Fruit fly (Drosophila melanogaster) whole organism, prepupa: ENCODE results near the gene CG5321.

Source experiments
- Blimp-1 ChIP-seq: fragments of 200-800 bp; sonication (Bioruptor generic); optimal IDR thresholded peaks from 3 replicates; lab custom pipeline; 2017; ENCODE audit warnings: missing biosample characterization, missing genetic modification characterization, mild to moderate bottlenecking, moderate library complexity, missing genetic modification reagents
- CG10631 ChIP-seq: fragments of 200-800 bp; sonication (Bioruptor generic); optimal IDR thresholded peaks from 2 replicates; lab custom pipeline; 2016; ENCODE audit warnings: missing biosample characterization, missing genetic modification characterization
- CG10669 ChIP-seq: fragments of 200-800 bp; sonication (Bioruptor generic); optimal IDR thresholded peaks from 3 replicates; lab custom pipeline; 2018; ENCODE audit warnings: missing biosample characterization, mild to moderate bottlenecking, missing genetic modification characterization, moderate library complexity
- CG11762 ChIP-seq: fragments of 200-800 bp; sonication (Bioruptor generic); optimal IDR thresholded peaks from 3 replicates; lab custom pipeline; 2016; ENCODE audit warnings: missing biosample characterization, missing genetic modification characterization; ENCODE audit not compliant: insufficient read depth
- CG1621 ChIP-seq: fragments of 200-800 bp; sonication (Bioruptor generic); optimal IDR thresholded peaks from 3 replicates; lab custom pipeline; 2018; ENCODE audit warnings: missing biosample characterization, mild to moderate bottlenecking, missing genetic modification characterization
- CG16779 ChIP-seq: fragments of 200-800 bp; sonication (Bioruptor generic); optimal IDR thresholded peaks from 3 replicates; lab custom pipeline; 2017; ENCODE audit warnings: missing biosample characterization, mild to moderate bottlenecking, missing genetic modification characterization
- CG3032 ChIP-seq: fragments of 200-800 bp; optimal IDR thresholded peaks from 2 replicates; lab custom pipeline; 2019; ENCODE audit warnings: missing biosample characterization, mild to moderate bottlenecking, missing genetic modification characterization, moderate library complexity
- CG31627 ChIP-seq: fragments of 200-800 bp; sonication (Bioruptor generic); optimal IDR thresholded peaks from 3 replicates; lab custom pipeline; 2016; ENCODE audit warnings: missing biosample characterization, missing genetic modification characterization
- CG32006 ChIP-seq: fragments of 200-800 bp; sonication (Bioruptor generic); optimal IDR thresholded peaks from 3 replicates; lab custom pipeline; 2017; ENCODE audit warnings: missing biosample characterization, mild to moderate bottlenecking, missing genetic modification characterization
- CG34406 ChIP-seq: fragments of 200-800 bp; sonication (Bioruptor generic); optimal IDR thresholded peaks from 3 replicates; lab custom pipeline; 2016; ENCODE audit warnings: missing biosample characterization, missing genetic modification characterization
- CG3919 ChIP-seq: fragments of 200-800 bp; sonication (Bioruptor generic); optimal IDR thresholded peaks from 3 replicates; lab custom pipeline; 2016; ENCODE audit warnings: missing biosample characterization, missing genetic modification characterization
- CG4318 ChIP-seq: fragments of 200-800 bp; sonication (Bioruptor generic); optimal IDR thresholded peaks from 3 replicates; lab custom pipeline; 2017; ENCODE audit warnings: missing biosample characterization, mild to moderate bottlenecking, missing genetic modification characterization
- CG6163 ChIP-seq: fragments of 200-800 bp; sonication (Bioruptor generic); IDR thresholded peaks from 3 replicates; pipeline ENCODE4 v1.3.6; 2022; ENCODE audit warnings: missing biosample characterization, missing genetic modification characterization
- CG6276 ChIP-seq: fragments of 200-800 bp; sonication (Bioruptor generic); optimal IDR thresholded peaks from 2 replicates; lab custom pipeline; 2017; ENCODE audit warnings: missing biosample characterization, mild to moderate bottlenecking, missing genetic modification characterization
- CG6792 ChIP-seq: fragments of 200-800 bp; sonication (Bioruptor generic); optimal IDR thresholded peaks from 3 replicates; lab custom pipeline; 2016; ENCODE audit warnings: missing biosample characterization, missing genetic modification characterization
- CG6854 ChIP-seq: fragments of 200-800 bp; sonication (Bioruptor generic); optimal IDR thresholded peaks from 2 replicates; lab custom pipeline; 2017; ENCODE audit warnings: missing biosample characterization, mild to moderate bottlenecking, missing genetic modification characterization
- CG7368 ChIP-seq: fragments of 200-800 bp; sonication (Bioruptor generic); optimal IDR thresholded peaks from 3 replicates; lab custom pipeline; 2016; ENCODE audit warnings: missing biosample characterization, missing genetic modification characterization
- CG8319 ChIP-seq: fragments of 200-800 bp; sonication (Bioruptor generic); optimal IDR thresholded peaks from 3 replicates; lab custom pipeline; 2016; ENCODE audit warnings: missing biosample characterization, missing genetic modification characterization
- CG8632 ChIP-seq: fragments of 200-800 bp; sonication (Bioruptor generic); optimal IDR thresholded peaks from 3 replicates; lab custom pipeline; 2016; ENCODE audit warnings: missing biosample characterization, missing genetic modification characterization
- Eip75B ChIP-seq: fragments of 200-800 bp; sonication (Bioruptor generic); optimal IDR thresholded peaks from 3 replicates; lab custom pipeline; 2016; ENCODE audit warnings: missing biosample characterization, missing genetic modification characterization
- Eip78C ChIP-seq: fragments of 200-800 bp; sonication (Bioruptor generic); peaks from one replicate; lab custom pipeline; 2016; ENCODE audit warnings: missing biosample characterization, missing genetic modification characterization
- Eip93F ChIP-seq: fragments of 200-800 bp; sonication (Bioruptor generic); optimal IDR thresholded peaks from 2 replicates; lab custom pipeline; 2016; ENCODE audit warnings: missing biosample characterization, mild to moderate bottlenecking, missing genetic modification characterization
- Ets21C ChIP-seq: fragments of 200-800 bp; sonication (Bioruptor generic); optimal IDR thresholded peaks from 3 replicates; lab custom pipeline; 2016; ENCODE audit warnings: missing biosample characterization, missing genetic modification characterization
- Ets96B ChIP-seq: fragments of 200-800 bp; optimal IDR thresholded peaks from 2 replicates; lab custom pipeline; 2019; ENCODE audit warnings: missing biosample characterization, mild to moderate bottlenecking, missing genetic modification characterization, moderate library complexity
- Gug ChIP-seq: fragments of 200-800 bp; sonication (Bioruptor generic); IDR thresholded peaks from 2 replicates; pipeline ENCODE4 v1.3.6; 2022; ENCODE audit warnings: missing biosample characterization, missing genetic modification characterization
- Hr38 ChIP-seq: sonication (Bioruptor generic); optimal IDR thresholded peaks from 2 replicates; lab custom pipeline; 2016; ENCODE audit warnings: missing biosample characterization, missing genetic modification characterization
- Hr39 ChIP-seq: fragments of 200-800 bp; sonication (Bioruptor generic); optimal IDR thresholded peaks from 2 replicates; lab custom pipeline; 2016; ENCODE audit warnings: missing biosample characterization, missing genetic modification characterization
- Hr4 ChIP-seq: fragments of 200-800 bp; sonication (Bioruptor generic); optimal IDR thresholded peaks from 3 replicates; lab custom pipeline; 2016; ENCODE audit warnings: missing biosample characterization, missing genetic modification characterization
- OdsH ChIP-seq: fragments of 200-800 bp; sonication (Bioruptor generic); optimal IDR thresholded peaks from 3 replicates; lab custom pipeline; 2016; ENCODE audit warnings: missing biosample characterization, missing genetic modification characterization
- Smox ChIP-seq: fragments of 200-800 bp; sonication (Bioruptor generic); optimal IDR thresholded peaks from 3 replicates; lab custom pipeline; 2016; ENCODE audit warnings: missing biosample characterization, missing genetic modification characterization
- achi ChIP-seq: fragments of 200-800 bp; sonication (Bioruptor generic); optimal IDR thresholded peaks from 3 replicates; lab custom pipeline; 2016; ENCODE audit warnings: missing biosample characterization, missing genetic modification characterization
- acj6 ChIP-seq: fragments of 200-800 bp; sonication (Bioruptor generic); optimal IDR thresholded peaks from 3 replicates; lab custom pipeline; 2016; ENCODE audit warnings: missing biosample characterization, missing genetic modification characterization
- dac ChIP-seq: fragments of 200-800 bp; sonication (Bioruptor generic); optimal IDR thresholded peaks from 2 replicates; lab custom pipeline; 2017; ENCODE audit warnings: missing biosample characterization, mild to moderate bottlenecking, missing genetic modification characterization
- dsx ChIP-seq: fragments of 200-800 bp; optimal IDR thresholded peaks from 3 replicates; lab custom pipeline; 2019; ENCODE audit warnings: missing biosample characterization, mild to moderate bottlenecking, missing genetic modification characterization, moderate library complexity; ENCODE audit not compliant: poor library complexity, severe bottlenecking
- eg ChIP-seq: fragments of 200-800 bp; sonication (Bioruptor generic); IDR thresholded peaks from 3 replicates; pipeline ENCODE4 v1.3.6; 2022; ENCODE audit warnings: missing biosample characterization, missing genetic modification characterization
- fd59A ChIP-seq: fragments of 200-800 bp; sonication (Bioruptor generic); optimal IDR thresholded peaks from 2 replicates; lab custom pipeline; 2017; ENCODE audit warnings: missing biosample characterization, mild to moderate bottlenecking, missing genetic modification characterization, missing genetic modification reagents
- fd85E ChIP-seq: fragments of 200-800 bp; sonication (Bioruptor generic); optimal IDR thresholded peaks from 3 replicates; lab custom pipeline; 2016; ENCODE audit warnings: missing biosample characterization, missing genetic modification characterization
- lz ChIP-seq: fragments of 200-800 bp; sonication (Bioruptor generic); optimal IDR thresholded peaks from 3 replicates; lab custom pipeline; 2016; ENCODE audit warnings: missing biosample characterization, missing genetic modification characterization
- pdm3 ChIP-seq: fragments of 200-800 bp; sonication (Bioruptor generic); optimal IDR thresholded peaks from 3 replicates; lab custom pipeline; 2016; ENCODE audit warnings: missing biosample characterization, missing genetic modification characterization
- salr ChIP-seq, 2 experiments: fragments of 200-800 bp; sonication (Bioruptor generic); optimal IDR thresholded peaks; 3 replicates each; lab custom pipeline; 2016 to 2018; ENCODE audit warnings: missing biosample characterization in 2 of 2, missing genetic modification characterization in 2 of 2, mild to moderate bottlenecking in 1 of 2
- spab ChIP-seq: fragments of 200-800 bp; sonication (Bioruptor generic); optimal IDR thresholded peaks from 2 replicates; lab custom pipeline; 2017; ENCODE audit warnings: missing biosample characterization, mild to moderate bottlenecking, missing genetic modification characterization, missing genetic modification reagents
- ss ChIP-seq, 2 experiments: fragments of 200-800 bp; sonication (Bioruptor generic); optimal IDR thresholded peaks; 2 replicates in 1 of 2; 3 replicates in 1 of 2; lab custom pipeline; 2017 to 2018; ENCODE audit warnings: mild to moderate bottlenecking in 2 of 2, missing biosample characterization in 2 of 2, missing genetic modification characterization in 2 of 2, moderate library complexity in 1 of 2
- svp ChIP-seq: fragments of 200-800 bp; sonication (Bioruptor generic); peaks from one replicate; lab custom pipeline; 2016; ENCODE audit warnings: missing biosample characterization, missing genetic modification characterization
- vri ChIP-seq: fragments of 200-800 bp; sonication (Bioruptor generic); optimal IDR thresholded peaks from 3 replicates; lab custom pipeline; 2016; ENCODE audit warnings: missing biosample characterization, mild to moderate bottlenecking, missing genetic modification characterization

The CG5321 gene

dm6 chrX:14634696-14635095 lies 44.7 kb upstream of the CG5321 start:
- no peak for TF ChIP-seq CG7368 (GFP tag; lab: Kevin White, UChicago)
- no peak for TF ChIP-seq spab (GFP tag; lab: Kevin White, UChicago)
- peak; percentile 2 for TF ChIP-seq Eip78C

dm6 chrX:14649742-14650141 lies 29.6 kb upstream of the CG5321 start:
- TF ChIP-seq achi (GFP tag; lab: Kevin White, UChicago) (no peak), pdm3 (GFP tag; lab: Kevin White, UChicago) (no peak), fd85E (GFP tag; lab: Kevin White, UChicago) (no peak), lz (no peak), fd59A (GFP tag; lab: Kevin White, UChicago) (no peak), Eip93F (GFP tag; lab: Kevin White, UChicago) (no peak), Hr38 (GFP tag; lab: Kevin White, UChicago) (no peak), CG8632 (GFP tag; lab: Kevin White, UChicago) (no peak), dac (GFP tag; lab: Kevin White, UChicago) (no peak), CG6163 (GFP tag; lab: Robert Waterston, UW) (no peak), Hr39 (GFP tag; lab: Kevin White, UChicago) (no peak)

- TF ChIP-seq CG11762 (GFP tag; lab: Kevin White, UChicago) (no peak), ss (GFP tag; optimal IDR thresholded peaks at IDR 0.05; lab: Kevin White, UChicago) (peak in 1 of 2 experiments; percentile 11), CG10669 (GFP tag; lab: Kevin White, UChicago) (peak; percentile 99), CG8319 (GFP tag; lab: Kevin White, UChicago) (peak; percentile 94), Eip78C (peak; percentile 51), Hr39 (GFP tag; lab: Kevin White, UChicago) (no peak), dsx (GFP tag; lab: Kevin White, UChicago) (peak; percentile 25), Smox (GFP tag; lab: Kevin White, UChicago) (no peak), CG3919 (GFP tag; lab: Kevin White, UChicago) (peak; percentile 38)
Observed at dm6 chrX:14653691-14654090, 25.7 kb upstream of the CG5321 start, which contains the start of gene NetA. NetA (minus strand) TSS chrX:14653928.

dm6 chrX:14669233-14669632 lies 10.1 kb upstream of the CG5321 start:
- no peak for TF ChIP-seq CG6854 (GFP tag; lab: Kevin White, UChicago)
- TF ChIP-seq CG6792 (GFP tag; lab: Kevin White, UChicago), result peak; percentile 14
- TF ChIP-seq Ets21C (GFP tag; lab: Kevin White, UChicago), result no peak
- no peak for TF ChIP-seq vri
- TF ChIP-seq CG32006, result peak; percentile 62
- TF ChIP-seq Eip78C, result peak; percentile 75
- TF ChIP-seq Blimp-1, result no peak
- TF ChIP-seq CG1621 (tag; lab: Kevin White, UChicago), result no peak
- TF ChIP-seq salr (GFP tag; optimal IDR thresholded peaks at IDR 0.05; lab: Kevin White, UChicago), result peak in 1 of 2 experiments; percentile 37
- TF ChIP-seq CG8319 (GFP tag; lab: Kevin White, UChicago), result no peak
- peak; percentile 16 for TF ChIP-seq Hr4 (GFP tag; lab: Kevin White, UChicago)
- no peak for TF ChIP-seq Hr39 (GFP tag; lab: Kevin White, UChicago)
- TF ChIP-seq CG4318, result peak; percentile 30
- TF ChIP-seq OdsH (GFP tag; lab: Kevin White, UChicago), result peak; percentile 28
- peak; percentile 21 for TF ChIP-seq Ets96B
- TF ChIP-seq acj6 (GFP tag; lab: Kevin White, UChicago), result peak; percentile 23
- no peak for TF ChIP-seq eg (GFP tag; lab: Robert Waterston, UW)
- peak; percentile 14 for TF ChIP-seq achi (GFP tag; lab: Kevin White, UChicago)
- no peak for TF ChIP-seq Gug
- peak; percentile 6 for TF ChIP-seq fd59A (GFP tag; lab: Kevin White, UChicago)
- peak; percentile 10 for TF ChIP-seq CG31627 (GFP tag; lab: Kevin White, UChicago)
- TF ChIP-seq CG34406 (GFP tag; lab: Kevin White, UChicago), result peak; percentile 16
- peak; percentile 14 for TF ChIP-seq CG6276 (GFP tag; lab: Kevin White, UChicago)
- no peak for TF ChIP-seq CG11762 (GFP tag; lab: Kevin White, UChicago)
- no peak for TF ChIP-seq CG16779
- no peak for TF ChIP-seq Smox (GFP tag; lab: Kevin White, UChicago)
- TF ChIP-seq CG3032 (tag; lab: Kevin White, UChicago), result peak; percentile 33
- peak; percentile 47 for TF ChIP-seq CG10631 (GFP tag; lab: Kevin White, UChicago)
- TF ChIP-seq spab (GFP tag; lab: Kevin White, UChicago), result peak; percentile 8
- TF ChIP-seq CG10669 (GFP tag; lab: Kevin White, UChicago), result peak; percentile 40
- no peak for TF ChIP-seq Eip75B (GFP tag; lab: Kevin White, UChicago)
- TF ChIP-seq CG3919 (GFP tag; lab: Kevin White, UChicago), result peak; percentile 20
- TF ChIP-seq ss (GFP tag; optimal IDR thresholded peaks at IDR 0.05; lab: Kevin White, UChicago), result peak in 1 of 2 experiments; percentile 19
- TF ChIP-seq svp, result peak; percentile 64
